Fruit fly (Drosophila melanogaster) whole organism, prepupa: Measurements from ENCODE around the gene t-cup.

Source experiments
- CG10631 ChIP-seq: fragments of 200-800 bp; sonication (Bioruptor generic); optimal IDR thresholded peaks from 2 replicates; lab custom pipeline; 2016; ENCODE audit warnings: missing biosample characterization, missing genetic modification characterization
- CG10669 ChIP-seq: fragments of 200-800 bp; sonication (Bioruptor generic); optimal IDR thresholded peaks from 3 replicates; lab custom pipeline; 2018; ENCODE audit warnings: missing biosample characterization, mild to moderate bottlenecking, missing genetic modification characterization, moderate library complexity
- CG11294 ChIP-seq: fragments of 200-800 bp; sonication (Bioruptor generic); IDR thresholded peaks from 2 replicates; pipeline ENCODE4 v1.3.6; 2022; ENCODE audit warnings: missing biosample characterization, missing genetic modification characterization
- CG16779 ChIP-seq: fragments of 200-800 bp; sonication (Bioruptor generic); optimal IDR thresholded peaks from 3 replicates; lab custom pipeline; 2017; ENCODE audit warnings: missing biosample characterization, mild to moderate bottlenecking, missing genetic modification characterization
- CG3032 ChIP-seq: fragments of 200-800 bp; optimal IDR thresholded peaks from 2 replicates; lab custom pipeline; 2019; ENCODE audit warnings: missing biosample characterization, mild to moderate bottlenecking, missing genetic modification characterization, moderate library complexity
- Eip75B ChIP-seq: fragments of 200-800 bp; sonication (Bioruptor generic); optimal IDR thresholded peaks from 3 replicates; lab custom pipeline; 2016; ENCODE audit warnings: missing biosample characterization, missing genetic modification characterization
- Gug ChIP-seq: fragments of 200-800 bp; sonication (Bioruptor generic); IDR thresholded peaks from 2 replicates; pipeline ENCODE4 v1.3.6; 2022; ENCODE audit warnings: missing biosample characterization, missing genetic modification characterization
- eg ChIP-seq: fragments of 200-800 bp; sonication (Bioruptor generic); IDR thresholded peaks from 3 replicates; pipeline ENCODE4 v1.3.6; 2022; ENCODE audit warnings: missing biosample characterization, missing genetic modification characterization
- esn ChIP-seq: fragments of 200-800 bp; sonication (Bioruptor generic); optimal IDR thresholded peaks from 2 replicates; lab custom pipeline; 2016; ENCODE audit warnings: missing biosample characterization, mild to moderate bottlenecking, missing genetic modification characterization, moderate library complexity
- salr ChIP-seq, 2 experiments: fragments of 200-800 bp; sonication (Bioruptor generic); optimal IDR thresholded peaks; 3 replicates each; lab custom pipeline; 2016 to 2018; ENCODE audit warnings: missing biosample characterization in 2 of 2, missing genetic modification characterization in 2 of 2, mild to moderate bottlenecking in 1 of 2
- ss ChIP-seq, 2 experiments: fragments of 200-800 bp; sonication (Bioruptor generic); optimal IDR thresholded peaks; 2 replicates in 1 of 2; 3 replicates in 1 of 2; lab custom pipeline; 2017 to 2018; ENCODE audit warnings: mild to moderate bottlenecking in 2 of 2, missing biosample characterization in 2 of 2, missing genetic modification characterization in 2 of 2, moderate library complexity in 1 of 2
- topi ChIP-seq: fragments of 200-800 bp; sonication (Bioruptor generic); optimal IDR thresholded peaks from 3 replicates; lab custom pipeline; 2016; ENCODE audit warnings: missing biosample characterization, missing genetic modification characterization

DNA sequence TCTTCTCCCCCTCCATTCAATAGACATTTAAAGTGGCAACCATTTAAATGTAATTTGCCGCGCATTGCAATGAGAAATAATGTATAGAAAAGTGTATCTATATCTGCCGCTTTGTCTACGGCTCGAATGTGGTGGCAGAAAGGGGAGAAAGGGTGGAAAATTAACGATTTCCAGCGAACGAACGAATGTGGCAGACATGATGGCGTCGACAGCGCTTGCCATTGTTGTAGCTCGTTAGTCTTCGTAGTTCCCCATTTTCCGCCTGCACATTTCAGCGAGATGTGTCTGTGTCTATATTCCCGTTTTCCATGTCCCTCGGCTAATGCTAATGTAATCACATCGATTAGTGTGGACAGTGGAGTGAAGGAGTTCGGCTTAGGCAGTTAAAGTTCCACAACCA lies 15.4 kb upstream of the t-cup start:
- no peak for TF ChIP-seq salr (GFP tag; optimal IDR thresholded peaks at IDR 0.05; lab: Kevin White, UChicago)
- TF ChIP-seq CG10631: no peak
- no peak for TF ChIP-seq eg (GFP tag; lab: Robert Waterston, UW)
- TF ChIP-seq esn (GFP tag; lab: Kevin White, UChicago): no peak
- TF ChIP-seq CG3032 (tag; lab: Kevin White, UChicago): no peak
- no peak for TF ChIP-seq ss (GFP tag; optimal IDR thresholded peaks at IDR 0.05; lab: Kevin White, UChicago)
- no peak for TF ChIP-seq Gug (GFP tag; lab: Robert Waterston, UW)
- no peak for TF ChIP-seq Eip75B (GFP tag; lab: Kevin White, UChicago)
- TF ChIP-seq topi: no peak
- TF ChIP-seq CG16779 (tag; lab: Kevin White, UChicago): no peak
- no peak for TF ChIP-seq CG10669 (GFP tag; lab: Kevin White, UChicago)
- TF ChIP-seq CG11294 (GFP tag; lab: Robert Waterston, UW): no peak
